Worm (Caenorhabditis elegans): Measurements from ENCODE around the gene nhr-203.
A peak's percentile ranks its signal among the peaks of the same experiment; 100 is the strongest.

- TF ChIP-seq R02D3.7 (tag; optimal IDR thresholded peaks at IDR 0.05), result no peak
- no peak for TF ChIP-seq dmd-4 (tag; optimal IDR thresholded peaks at IDR 0.05)
- no peak for TF ChIP-seq sem-4 (tag; optimal IDR thresholded peaks at IDR 0.05)
- no peak for TF ChIP-seq zag-1 (tag; optimal IDR thresholded peaks at IDR 0.05)
- TF ChIP-seq skn-1 (tag; optimal IDR thresholded peaks at IDR 0.05), result no peak
- TF ChIP-seq nhr-6 (tag; optimal IDR thresholded peaks at IDR 0.05), result no peak
- TF ChIP-seq snpc-4 (tag; optimal IDR thresholded peaks at IDR 0.05), result no peak
- TF ChIP-seq crh-2 (tag; optimal IDR thresholded peaks at IDR 0.05), result peak; percentile 65
- TF ChIP-seq ztf-11 (tag; optimal IDR thresholded peaks at IDR 0.05), result no peak
- TF ChIP-seq lin-39 (tag; optimal IDR thresholded peaks at IDR 0.05), result no peak
- no peak for TF ChIP-seq ceh-16 (tag; optimal IDR thresholded peaks at IDR 0.05)
- TF ChIP-seq nhr-23 (tag; optimal IDR thresholded peaks at IDR 0.05), result no peak
- TF ChIP-seq blmp-1 (tag; optimal IDR thresholded peaks at IDR 0.05; ENCODE audit: insufficient read depth), result no peak
- TF ChIP-seq unc-39 (tag; optimal IDR thresholded peaks at IDR 0.05), result no peak
Observed at ce11 chrV:462263-462662, 2.7 kb downstream of the nhr-203 start, which contains the start of gene nhr-202.
